Worm (Caenorhabditis elegans) whole organism, young adult: ENCODE data around the gene acy-2.

Experiments
- B0035.1 ChIP-seq: sonication (generic microtip); optimal IDR thresholded peaks from 2 replicates; lab custom pipeline; 2016; ENCODE audit warnings: missing genetic modification characterization, mild to moderate bottlenecking, missing compliant biosample characterization, missing genotype, missing genetic modification reagents
- B0261.1 ChIP-seq: sonication (generic microtip); optimal IDR thresholded peaks from 2 replicates; lab custom pipeline; 2016; ENCODE audit warnings: mild to moderate bottlenecking, missing genetic modification characterization, moderate library complexity, missing compliant biosample characterization
- B0336.3 ChIP-seq: fragments of 200-800 bp; sonication (Bioruptor generic); IDR thresholded peaks from 2 replicates; pipeline ENCODE4 v1.3.6; 2022; ENCODE audit warnings: missing genetic modification characterization, missing compliant biosample characterization
- F55B11.4 ChIP-seq: sonication (generic microtip); optimal IDR thresholded peaks from 2 replicates; lab custom pipeline; 2016; ENCODE audit warnings: missing compliant biosample characterization, missing genetic modification characterization, borderline replicate concordance; ENCODE audit not compliant: insufficient read depth
- T07F8.4 ChIP-seq: sonication (generic microtip); optimal IDR thresholded peaks from 2 replicates; lab custom pipeline; 2016; ENCODE audit warnings: mild to moderate bottlenecking, missing genetic modification characterization, moderate library complexity, missing compliant biosample characterization
- Y56A3A.18 ChIP-seq: fragments of 200-800 bp; sonication (Bioruptor generic); IDR thresholded peaks from 2 replicates; pipeline ENCODE4 v1.3.6; 2022; ENCODE audit warnings: missing genetic modification reagents, missing genetic modification characterization, missing compliant biosample characterization
- Y79H2A.3 ChIP-seq: fragments of 200-800 bp; sonication (Bioruptor generic); conservative IDR thresholded peaks from 2 replicates; pipeline ENCODE4 v1.3.6; 2022; ENCODE audit warnings: missing genetic modification reagents, missing genetic modification characterization, missing compliant biosample characterization
- ZK185.1 ChIP-seq: sonication (generic microtip); optimal IDR thresholded peaks from 2 replicates; lab custom pipeline; 2016; ENCODE audit warnings: mild to moderate bottlenecking, missing genetic modification characterization, missing compliant biosample characterization; ENCODE audit not compliant: poor library complexity, severe bottlenecking
- ama-1 ChIP-seq, 3 experiments: fragments of 150-350 bp in 1 of 3; sonication (generic microtip) in 2 of 3; optimal IDR thresholded peaks; 2 replicates each; lab custom pipeline; 2014 to 2018; ENCODE audit warnings: missing biosample characterization in 2 of 3, missing genetic modification characterization in 2 of 3, missing genetic modification reagents in 2 of 3
- atf-7 ChIP-seq: sonication (generic microtip); optimal IDR thresholded peaks from 2 replicates; lab custom pipeline; 2017; ENCODE audit warnings: mild to moderate bottlenecking, missing genetic modification characterization, missing compliant biosample characterization
- athp-1 ChIP-seq: sonication (generic microtip); optimal IDR thresholded peaks from 2 replicates; lab custom pipeline; 2017; ENCODE audit warnings: mild to moderate bottlenecking, missing genetic modification characterization, missing compliant biosample characterization
- attf-6 ChIP-seq: fragments of 200-800 bp; sonication (Bioruptor generic); IDR thresholded peaks from 2 replicates; pipeline ENCODE4 v1.3.6; 2022; ENCODE audit warnings: missing genetic modification reagents, missing genetic modification characterization, missing compliant biosample characterization
- cebp-1 ChIP-seq, 2 experiments: fragments of 200-800 bp in 1 of 2; sonication (Bioruptor generic) in 1 of 2; sonication (generic microtip) in 1 of 2; IDR thresholded peaks in 1 of 2; optimal IDR thresholded peaks in 1 of 2; 2 replicates each; pipeline versions ENCODE4 v1.3.6 to Lab custom; 2017 to 2022; ENCODE audit warnings: missing compliant biosample characterization in 2 of 2, missing genetic modification characterization in 2 of 2, mild to moderate bottlenecking in 1 of 2, missing genetic modification reagents in 1 of 2, moderate library complexity in 1 of 2
- ceh-27 ChIP-seq: fragments of 200-800 bp; sonication (Bioruptor generic); optimal IDR thresholded peaks from 2 replicates; lab custom pipeline; 2018; ENCODE audit warnings: mild to moderate bottlenecking, missing genetic modification characterization, moderate library complexity, missing compliant biosample characterization
- ceh-40 ChIP-seq: fragments of 200-800 bp; sonication (Bioruptor generic); IDR thresholded peaks from 2 replicates; pipeline ENCODE4 v1.3.6; 2022; ENCODE audit warnings: missing genetic modification characterization, missing compliant biosample characterization
- ceh-58 ChIP-seq: fragments of 200-800 bp; sonication (Bioruptor generic); IDR thresholded peaks from 2 replicates; pipeline ENCODE4 v1.3.6; 2022; ENCODE audit warnings: missing genetic modification characterization, missing compliant biosample characterization
- ceh-79 ChIP-seq: sonication (generic microtip); optimal IDR thresholded peaks from 2 replicates; lab custom pipeline; 2017; ENCODE audit warnings: mild to moderate bottlenecking, missing genetic modification characterization, missing compliant biosample characterization
- chd-7 ChIP-seq: sonication (generic microtip); optimal IDR thresholded peaks from 2 replicates; lab custom pipeline; 2016; ENCODE audit warnings: mild to moderate bottlenecking, missing genetic modification characterization, moderate library complexity, missing compliant biosample characterization
- dox-1 ChIP-seq: fragments of 200-800 bp; sonication (Bioruptor generic); IDR thresholded peaks from 2 replicates; pipeline ENCODE4 v1.3.6; 2022; ENCODE audit warnings: missing genetic modification reagents, missing genetic modification characterization, missing compliant biosample characterization
- efl-1 ChIP-seq: fragments of 150-350 bp; optimal IDR thresholded peaks from 2 replicates; lab custom pipeline; 2014; ENCODE audit warnings: missing biosample characterization, missing genetic modification reagents, missing genetic modification characterization
- egl-18 ChIP-seq: fragments of 200-800 bp; sonication (Bioruptor generic); IDR thresholded peaks from 2 replicates; pipeline ENCODE4 v1.3.6; 2022; ENCODE audit warnings: missing genetic modification reagents, missing genetic modification characterization, missing compliant biosample characterization
- egrh-3 ChIP-seq: fragments of 200-800 bp; sonication (Bioruptor generic); IDR thresholded peaks from 2 replicates; pipeline ENCODE4 v1.3.6; 2022; ENCODE audit warnings: missing genetic modification reagents, missing genetic modification characterization, missing compliant biosample characterization
- fkh-3 ChIP-seq: sonication (generic microtip); optimal IDR thresholded peaks from 2 replicates; lab custom pipeline; 2016; ENCODE audit warnings: mild to moderate bottlenecking, missing genetic modification characterization, missing compliant biosample characterization
- hlh-26 ChIP-seq: fragments of 200-800 bp; sonication (Bioruptor generic); conservative IDR thresholded peaks from 2 replicates; pipeline ENCODE4 v1.3.6; 2022; ENCODE audit warnings: missing genetic modification reagents, missing genetic modification characterization, missing compliant biosample characterization
- hmg-1.2 ChIP-seq: fragments of 200-800 bp; sonication (Bioruptor generic); IDR thresholded peaks from 2 replicates; pipeline ENCODE4 v1.3.6; 2022; ENCODE audit warnings: missing genetic modification reagents, missing genetic modification characterization, missing compliant biosample characterization
- hmg-20 ChIP-seq: fragments of 200-800 bp; sonication (Bioruptor generic); IDR thresholded peaks from 2 replicates; pipeline ENCODE4 v1.3.6; 2022; ENCODE audit warnings: missing genetic modification reagents, missing genetic modification characterization, missing compliant biosample characterization
- hrde-1 ChIP-seq: sonication (generic microtip); optimal IDR thresholded peaks from 2 replicates; lab custom pipeline; 2016; ENCODE audit warnings: missing genetic modification characterization, mild to moderate bottlenecking, missing compliant biosample characterization, moderate library complexity, missing genotype, missing genetic modification reagents, borderline replicate concordance
- lin-26 ChIP-seq: fragments of 200-800 bp; sonication (Bioruptor generic); IDR thresholded peaks from 2 replicates; pipeline ENCODE4 v1.3.6; 2022; ENCODE audit warnings: missing genetic modification reagents, missing genetic modification characterization, missing compliant biosample characterization
- lin-35 ChIP-seq, 3 experiments: fragments of 150-350 bp in 2 of 3; sonication (generic microtip) in 1 of 3; optimal IDR thresholded peaks; 2 replicates each; lab custom pipeline; 2014 to 2018; ENCODE audit warnings: missing biosample characterization in 3 of 3, missing genetic modification characterization in 3 of 3, missing genetic modification reagents in 3 of 3
- lin-54 ChIP-seq: fragments of 200-800 bp; sonication (Bioruptor generic); optimal IDR thresholded peaks from 2 replicates; lab custom pipeline; 2018; ENCODE audit warnings: mild to moderate bottlenecking, missing genetic modification characterization, missing compliant biosample characterization
- lir-1 ChIP-seq: fragments of 200-800 bp; sonication (Bioruptor generic); conservative IDR thresholded peaks from 2 replicates; pipeline ENCODE4 v1.3.6; 2022; ENCODE audit warnings: missing genetic modification reagents, missing genetic modification characterization, missing compliant biosample characterization
- lsy-27 ChIP-seq: sonication (generic microtip); optimal IDR thresholded peaks from 2 replicates; lab custom pipeline; 2017; ENCODE audit warnings: missing genetic modification characterization, mild to moderate bottlenecking, missing compliant biosample characterization, antibody characterized with exemption, missing genotype, borderline replicate concordance; ENCODE audit not compliant: insufficient read depth
- madf-10 ChIP-seq: sonication (generic microtip); optimal IDR thresholded peaks from 2 replicates; lab custom pipeline; 2016; ENCODE audit warnings: mild to moderate bottlenecking, missing genetic modification characterization, missing compliant biosample characterization
- nfya-2 ChIP-seq: fragments of 200-800 bp; sonication (Bioruptor generic); IDR thresholded peaks from 2 replicates; pipeline ENCODE4 v1.3.6; 2022; ENCODE audit warnings: missing genetic modification reagents, missing genetic modification characterization, missing compliant biosample characterization
- nfyb-1 ChIP-seq: fragments of 200-800 bp; sonication (Bioruptor generic); IDR thresholded peaks from 2 replicates; pipeline ENCODE4 v1.3.6; 2022; ENCODE audit warnings: missing genetic modification reagents, missing genetic modification characterization, missing compliant biosample characterization
- pbrm-1 ChIP-seq: fragments of 200-800 bp; sonication (Bioruptor generic); IDR thresholded peaks from 2 replicates; pipeline ENCODE4 v1.3.6; 2022; ENCODE audit warnings: missing genetic modification reagents, missing genetic modification characterization, missing compliant biosample characterization
- repo-1 ChIP-seq: sonication (generic microtip); optimal IDR thresholded peaks from 2 replicates; lab custom pipeline; 2017; ENCODE audit warnings: mild to moderate bottlenecking, missing genetic modification characterization, missing compliant biosample characterization
- sdz-38 ChIP-seq: sonication (generic microtip); optimal IDR thresholded peaks from 2 replicates; lab custom pipeline; 2016; ENCODE audit warnings: missing genotype, missing genetic modification characterization, missing compliant biosample characterization
- snpc-1.3 ChIP-seq: sonication (generic microtip); optimal IDR thresholded peaks from 2 replicates; lab custom pipeline; 2017; ENCODE audit warnings: missing genetic modification characterization, mild to moderate bottlenecking, missing compliant biosample characterization, antibody characterized with exemption, moderate library complexity, missing genotype, missing genetic modification reagents; ENCODE audit not compliant: insufficient read depth
- snpc-4 ChIP-seq, 5 experiments: fragments of 150-350 bp in 1 of 5; sonication (generic microtip) in 4 of 5; optimal IDR thresholded peaks; 2 replicates each; lab custom pipeline; 2014 to 2018; ENCODE audit warnings: missing genetic modification characterization in 5 of 5, missing biosample characterization in 3 of 5, antibody characterized with exemption in 2 of 5, mild to moderate bottlenecking in 2 of 5, missing compliant biosample characterization in 2 of 5, missing genotype in 2 of 5, moderate library complexity in 2 of 5, missing genetic modification reagents in 1 of 5
- somi-1 ChIP-seq: fragments of 200-800 bp; sonication (Bioruptor generic); optimal IDR thresholded peaks from 2 replicates; lab custom pipeline; 2018; ENCODE audit warnings: mild to moderate bottlenecking, missing genetic modification characterization, missing compliant biosample characterization
- sptf-2 ChIP-seq: fragments of 200-800 bp; sonication (Bioruptor generic); optimal IDR thresholded peaks from 2 replicates; lab custom pipeline; 2018; ENCODE audit warnings: mild to moderate bottlenecking, missing genetic modification characterization, missing compliant biosample characterization
- tbp1 ChIP-seq: fragments of 200-800 bp; sonication (Bioruptor generic); optimal IDR thresholded peaks from 2 replicates; lab custom pipeline; 2018; ENCODE audit warnings: mild to moderate bottlenecking, missing genetic modification characterization, missing compliant biosample characterization
- unc-130 ChIP-seq: sonication (generic microtip); optimal IDR thresholded peaks from 2 replicates; lab custom pipeline; 2016; ENCODE audit warnings: missing genetic modification reagents, missing genetic modification characterization, missing compliant biosample characterization
- ztf-26 ChIP-seq: sonication (generic microtip); optimal IDR thresholded peaks from 2 replicates; lab custom pipeline; 2017; ENCODE audit warnings: missing genetic modification characterization, missing compliant biosample characterization
- ztf-6 ChIP-seq: fragments of 200-800 bp; sonication (Bioruptor generic); IDR thresholded peaks from 2 replicates; pipeline ENCODE4 v1.3.6; 2022; ENCODE audit warnings: missing genetic modification reagents, missing genetic modification characterization, missing compliant biosample characterization

The acy-2 gene

DNA sequence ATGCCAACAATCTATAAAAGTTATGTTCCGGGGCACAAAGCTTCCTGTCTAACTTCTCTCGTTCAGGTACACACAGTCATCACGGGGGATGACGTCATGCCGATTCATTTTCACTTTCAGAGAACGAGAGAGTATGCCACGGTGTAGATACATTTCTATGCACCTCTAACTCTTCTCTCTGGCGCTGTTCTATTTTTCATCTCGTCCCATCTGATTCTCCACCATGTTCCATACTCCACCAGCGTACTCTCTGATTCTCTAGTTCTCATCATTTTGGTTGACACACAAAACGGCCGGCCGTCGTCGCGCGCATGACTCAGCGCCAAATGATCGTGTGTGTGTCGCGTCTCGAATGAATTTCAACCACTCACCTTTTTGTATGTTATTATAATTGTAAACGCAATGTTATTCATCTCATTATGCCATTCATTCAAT lies 24.6 kb downstream of the acy-2 start (continued):
- TF ChIP-seq sdz-38 (tag; lab: Kevin White, UChicago) (no peak), fkh-3 (tag; lab: Kevin White, UChicago) (no peak), ztf-6 (no peak), ZK185.1 (tag; lab: Kevin White, UChicago) (peak; percentile 78), egl-18 (0 out of 2 replicates have a peak, but pooled peaks have one; percentile 21), hlh-26 (GFP tag; lab: Robert Waterston, UW) (no peak), lsy-27 (tag; lab: Kevin White, UChicago) (no peak), B0035.1 (tag; lab: Kevin White, UChicago) (peak; percentile 13), egrh-3 (GFP tag; lab: Robert Waterston, UW) (0 out of 2 replicates have a peak, but pooled peaks have one; percentile 14), pbrm-1 (GFP tag; lab: Robert Waterston, UW) (peak; percentile 86), lin-26 (GFP tag; lab: Robert Waterston, UW) (peak; percentile 67; the same call in 1 of the 2 replicates), madf-10 (tag; lab: Kevin White, UChicago) (peak; percentile 93), somi-1 (GFP tag; lab: Kevin White, UChicago) (peak; percentile 78), ama-1 (optimal IDR thresholded peaks at IDR 0.05; lab: Kevin White, UChicago) (no peak), ama-1 (GFP tag; optimal IDR thresholded peaks at IDR 0.05; lab: Kevin White, UChicago) (no peak), Y56A3A.18 (peak; percentile 89; the same call in 1 of the 2 replicates), ztf-26 (tag; lab: Kevin White, UChicago) (peak; percentile 92), Y79H2A.3 (GFP tag; lab: Robert Waterston, UW) (no peak), B0261.1 (no peak), attf-6 (no peak), repo-1 (tag; lab: Kevin White, UChicago) (peak; percentile 77), cebp-1 (GFP tag; IDR thresholded peaks at IDR 0.05; lab: Robert Waterston, UW) (peak; percentile 26; the same call in 1 of the 2 replicates), cebp-1 (tag; optimal IDR thresholded peaks at IDR 0.05; lab: Kevin White, UChicago) (peak; percentile 91), sptf-2 (GFP tag; lab: Kevin White, UChicago) (no peak), hrde-1 (tag; lab: Kevin White, UChicago) (no peak), tbp1 (GFP tag; lab: Kevin White, UChicago) (peak; percentile 64), athp-1 (tag; lab: Kevin White, UChicago) (peak; percentile 69), lin-54 (peak; percentile 76), F55B11.4 (tag; lab: Kevin White, UChicago) (no peak), B0336.3 (peak; percentile 93), chd-7 (tag; lab: Kevin White, UChicago) (peak; percentile 96), unc-130 (GFP tag; lab: Kevin White, UChicago) (no peak), nfyb-1 (GFP tag; lab: Robert Waterston, UW) (peak; percentile 91), nfya-2 (GFP tag; lab: Robert Waterston, UW) (no peak), ceh-27 (peak; percentile 80), dox-1 (GFP tag; lab: Robert Waterston, UW) (peak; percentile 91), T07F8.4 (no peak), snpc-1.3 (tag; lab: Kevin White, UChicago) (no peak), lin-35 (GFP tag; optimal IDR thresholded peaks at IDR 0.05; lab: Kevin White, UChicago) (peak in 1 of 3 experiments; percentile 59), lir-1 (GFP tag; lab: Robert Waterston, UW) (peak; percentile 81), efl-1 (no peak), snpc-4 (GFP tag; optimal IDR thresholded peaks at IDR 0.05; lab: Kevin White, UChicago) (peak; percentile 46), snpc-4 (tag; optimal IDR thresholded peaks at IDR 0.05; lab: Kevin White, UChicago) (peak in 3 of 4 experiments; percentile 50 to 69 (median 69)), ceh-40 (GFP tag; lab: Robert Waterston, UW) (no peak), atf-7 (tag; lab: Kevin White, UChicago) (peak; percentile 100), hmg-20 (GFP tag; lab: Robert Waterston, UW) (0 out of 2 replicates have a peak, but pooled peaks have one; percentile 13), hmg-1.2 (GFP tag; lab: Robert Waterston, UW) (peak; percentile 95), ceh-79 (tag; lab: Kevin White, UChicago) (no peak), ceh-58 (no peak)
